Fruit fly (Drosophila melanogaster): Measurements from ENCODE around the gene CG5418.

CG5418 gene

dm6 chr2L:12474212-12474891 lies 21.3 kb upstream of the CG5418 start:
- TF ChIP-seq wor (GFP tag; IDR thresholded peaks at IDR 0.05) (no peak), CG6813 (GFP tag; optimal IDR thresholded peaks at IDR 0.05) (no peak), CG2875 (GFP tag; optimal IDR thresholded peaks at IDR 0.05) (peak; percentile 8), Jarid2 (GFP tag; optimal IDR thresholded peaks at IDR 0.05) (no peak), trem (tag; optimal IDR thresholded peaks at IDR 0.05) (no peak), Pdp1 (GFP tag; optimal IDR thresholded peaks at IDR 0.05) (peak in 1 of 2 experiments; percentile 1), sd (tag; optimal IDR thresholded peaks at IDR 0.05) (no peak), CG15269 (tag; optimal IDR thresholded peaks at IDR 0.05) (no peak), NC2α (GFP tag; optimal IDR thresholded peaks at IDR 0.05) (no peak), CG7987 (GFP tag; optimal IDR thresholded peaks at IDR 0.05) (peak; percentile 20), lov (optimal IDR thresholded peaks at IDR 0.05) (no peak), lov (GFP tag; IDR thresholded peaks at IDR 0.05) (no peak), CG8944 (GFP tag; optimal IDR thresholded peaks at IDR 0.05) (no peak), fd3F (GFP tag; optimal IDR thresholded peaks at IDR 0.05) (no peak), Sox100B (GFP tag; optimal IDR thresholded peaks at IDR 0.05) (peak; percentile 23), mirr (GFP tag; optimal IDR thresholded peaks at IDR 0.05) (peak; percentile 52), CG17186 (GFP tag; optimal IDR thresholded peaks at IDR 0.05) (no peak), Lhr (GFP tag; optimal IDR thresholded peaks at IDR 0.05) (no peak), bigmax (GFP tag; optimal IDR thresholded peaks at IDR 0.05) (peak; percentile 47), crc (GFP tag; optimal IDR thresholded peaks at IDR 0.05) (no peak), ATbp (GFP tag; optimal IDR thresholded peaks at IDR 0.05) (peak; percentile 15), CG5180 (GFP tag; optimal IDR thresholded peaks at IDR 0.05) (peak; percentile 37), ERR (GFP tag; optimal IDR thresholded peaks at IDR 0.05) (no peak), dpn (GFP tag; optimal IDR thresholded peaks at IDR 0.05) (no peak), BtbVII (GFP tag; optimal IDR thresholded peaks at IDR 0.05) (peak; percentile 35), Bteb2 (GFP tag; optimal IDR thresholded peaks at IDR 0.05) (no peak), grn (GFP tag; optimal IDR thresholded peaks at IDR 0.05) (peak; percentile 29), CG2678 (tag; optimal IDR thresholded peaks at IDR 0.05) (peak; percentile 5), sqz (GFP tag; optimal IDR thresholded peaks at IDR 0.05) (peak; percentile 34), exex (tag; optimal IDR thresholded peaks at IDR 0.05) (peak; percentile 73), ara (GFP tag; IDR thresholded peaks at IDR 0.05) (no peak), CG33557 (GFP tag; optimal IDR thresholded peaks at IDR 0.05) (peak; percentile 37), fd64A (GFP tag; optimal IDR thresholded peaks at IDR 0.05) (peak; percentile 47), Vsx1 (GFP tag; optimal IDR thresholded peaks at IDR 0.05) (peak; percentile 33), Lim3 (GFP tag; IDR thresholded peaks at IDR 0.05) (no peak), sug (tag; optimal IDR thresholded peaks at IDR 0.05) (peak; percentile 5), Dll (GFP tag; IDR thresholded peaks at IDR 0.05; ENCODE audit: partially characterized antibody) (no peak), lbe (GFP tag; optimal IDR thresholded peaks at IDR 0.05) (peak; percentile 12), CG4707 (GFP tag; optimal IDR thresholded peaks at IDR 0.05) (peak; percentile 13), CG8281 (tag; optimal IDR thresholded peaks at IDR 0.05) (peak; percentile 41), lab (GFP tag; optimal IDR thresholded peaks at IDR 0.05) (peak; percentile 30), nau (GFP tag; optimal IDR thresholded peaks at IDR 0.05) (peak; percentile 10), CG12659 (GFP tag; optimal IDR thresholded peaks at IDR 0.05) (no peak), Hr3 (GFP tag; optimal IDR thresholded peaks at IDR 0.05) (no peak), gcm2 (GFP tag; optimal IDR thresholded peaks at IDR 0.05) (no peak), Fer3 (tag; optimal IDR thresholded peaks at IDR 0.05) (no peak), CG15601 (tag; optimal IDR thresholded peaks at IDR 0.05) (peak; percentile 28), Hmr (GFP tag; optimal IDR thresholded peaks at IDR 0.05) (no peak)
